Worm (Caenorhabditis elegans): ENCODE measurements around the gene Y39H10A.1.

Gene Y39H10A.1

DNA sequence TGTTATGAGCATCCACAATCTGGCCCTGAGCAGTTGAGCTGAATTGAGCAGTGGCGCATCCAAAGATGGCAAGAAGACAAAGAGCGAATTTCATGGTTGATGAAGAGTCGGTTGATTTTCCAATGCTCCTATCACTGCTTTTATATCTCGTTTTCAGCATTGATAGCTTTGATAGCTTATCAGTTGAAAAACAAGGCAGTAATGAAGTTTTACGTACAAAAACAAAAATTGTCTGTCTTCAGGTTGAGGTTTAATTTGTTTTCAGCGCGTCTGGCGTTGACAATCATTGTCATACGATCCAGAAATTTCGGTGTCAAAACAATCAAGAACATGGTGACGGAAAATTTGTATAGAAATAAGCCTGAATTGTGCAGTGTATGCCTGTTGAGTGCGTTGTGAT, 44.5 kb downstream of the Y39H10A.1 start, which contains the start of gene scl-13:
TSS of gene scl-13 (minus strand) at position 101 of the 400 bp plus-strand sequence.
- TF ChIP-seq hlh-26 (GFP tag; conservative IDR thresholded peaks at IDR 0.05): no peak
- no peak for TF ChIP-seq dox-1 (GFP tag; IDR thresholded peaks at IDR 0.05)
- TF ChIP-seq F49E8.2 (tag; optimal IDR thresholded peaks at IDR 0.05; ENCODE audit: insufficient read depth): no peak
- no peak for TF ChIP-seq Y79H2A.3 (GFP tag; conservative IDR thresholded peaks at IDR 0.05)
- no peak for TF ChIP-seq nhr-179 (tag; optimal IDR thresholded peaks at IDR 0.05)
- TF ChIP-seq K12H6.12 (tag; optimal IDR thresholded peaks at IDR 0.05): no peak
- no peak for TF ChIP-seq lin-40 (tag; optimal IDR thresholded peaks at IDR 0.05)
- no peak for TF ChIP-seq lin-35 (GFP tag; optimal IDR thresholded peaks at IDR 0.05)

DNA sequence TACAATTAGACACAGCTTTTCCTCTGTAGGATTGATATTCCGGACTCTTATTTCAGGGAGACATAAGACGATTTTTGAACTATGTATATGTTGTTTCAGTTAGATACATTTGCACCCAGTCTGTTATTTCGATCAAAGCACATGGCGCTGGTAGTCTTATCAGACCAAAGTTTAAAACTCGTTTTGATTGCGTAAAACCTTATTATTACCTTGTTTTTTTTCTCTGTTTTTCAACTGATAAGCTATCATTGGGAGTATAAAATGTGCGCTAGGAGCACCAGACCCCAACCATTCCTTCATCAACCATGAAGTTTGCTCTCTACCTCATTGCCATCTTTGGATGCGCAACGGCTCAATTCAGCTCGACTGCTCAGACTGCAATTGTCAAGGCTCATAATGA, 45.3 kb downstream of the Y39H10A.1 start, which contains the start of gene scl-12:
TSS of gene scl-12 (plus strand) at position 301 of the 400 bp plus-strand sequence.
- no peak for TF ChIP-seq ceh-40 (GFP tag; IDR thresholded peaks at IDR 0.05)
- TF ChIP-seq chd-7 (tag; optimal IDR thresholded peaks at IDR 0.05): no peak
- no peak for TF ChIP-seq gei-17 (GFP tag; optimal IDR thresholded peaks at IDR 0.05)
- TF ChIP-seq ztf-26 (tag; optimal IDR thresholded peaks at IDR 0.05): no peak
- TF ChIP-seq sdz-38 (tag; optimal IDR thresholded peaks at IDR 0.05): no peak

DNA sequence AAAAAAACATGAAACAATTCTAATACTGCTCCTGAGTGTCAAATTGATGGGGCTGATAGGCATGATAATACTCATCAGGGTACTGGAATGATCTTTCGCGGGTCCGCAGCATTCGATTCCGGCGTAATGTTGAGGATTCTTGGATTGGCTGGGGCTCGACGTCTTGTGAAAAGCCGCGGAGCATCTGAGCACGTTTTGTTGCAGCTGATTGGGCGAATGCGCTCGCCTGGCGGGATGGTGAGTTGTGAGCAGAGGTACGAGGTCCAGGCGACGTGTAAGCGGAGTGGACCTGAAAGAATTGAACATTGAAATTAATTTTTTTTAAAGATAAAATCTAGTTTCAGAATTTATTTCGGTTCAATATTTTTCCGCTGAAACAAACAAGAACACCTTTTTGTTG, 47.0 kb downstream of the Y39H10A.1 start:
- TF ChIP-seq chd-7 (tag; optimal IDR thresholded peaks at IDR 0.05) (no peak), zfh-2 (GFP tag; conservative IDR thresholded peaks at IDR 0.05) (peak; percentile 67)

DNA sequence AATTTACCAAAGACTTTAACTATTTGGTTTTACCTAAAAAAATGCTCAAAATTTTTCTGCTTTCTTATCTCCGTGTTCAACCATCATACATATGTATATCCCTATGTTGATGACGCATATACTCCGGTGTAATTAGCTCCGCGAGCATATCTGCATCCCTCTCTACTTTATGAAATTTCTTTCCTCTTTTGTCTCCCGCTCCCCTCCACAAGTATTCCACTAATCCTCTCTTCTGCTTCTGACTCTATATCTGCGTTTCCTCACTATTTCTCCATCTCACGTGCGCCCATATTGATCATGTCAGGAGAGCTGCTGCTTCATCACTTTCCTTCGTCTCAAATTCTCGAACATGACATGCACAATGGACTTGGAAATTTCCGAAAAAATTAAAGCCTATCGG, 47.9 kb downstream of the Y39H10A.1 start, which contains the start of gene H10D18.1:
TSS of gene H10D18.1 (plus strand) at position 277 of the 400 bp plus-strand sequence.
- TF ChIP-seq dpff-1 (tag; optimal IDR thresholded peaks at IDR 0.05): no peak
- no peak for TF ChIP-seq ztf-22 (GFP tag; optimal IDR thresholded peaks at IDR 0.05)

Measured in whole organism, young adult.